Worm (Caenorhabditis elegans): ENCODE results near the gene lron-2.
A peak's percentile ranks its signal among the peaks of the same experiment; 100 is the strongest.

Gene lron-2

DNA sequence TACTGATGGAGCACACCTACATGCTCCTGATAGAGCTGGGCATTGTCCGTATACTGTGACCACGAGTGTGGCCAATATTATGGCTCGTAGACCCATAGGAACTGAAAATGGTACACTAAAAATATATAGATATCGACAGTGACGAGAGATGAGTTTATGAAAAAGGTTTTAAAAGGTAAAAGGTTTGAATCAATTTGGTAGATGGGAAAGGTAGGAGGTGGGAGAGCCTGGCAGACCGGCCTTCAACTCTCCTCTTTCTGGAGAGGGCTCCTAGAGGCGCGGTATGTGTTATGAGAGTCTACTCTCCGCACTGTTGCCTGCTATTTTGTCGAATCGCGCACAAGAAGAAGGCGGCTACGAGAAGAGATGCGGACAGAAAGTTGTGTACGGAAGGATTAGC, at the start of gene lron-2:
Gene lron-2 (minus strand): TSS at position 101 of the 400 bp plus-strand sequence.
- TF ChIP-seq T22C8.4 (GFP tag; IDR thresholded peaks at IDR 0.05) (no peak), ztf-29 (GFP tag; IDR thresholded peaks at IDR 0.05) (no peak), ref-1 (GFP tag; conservative IDR thresholded peaks at IDR 0.05) (no peak), cog-1 (tag; optimal IDR thresholded peaks at IDR 0.05) (no peak), med-1 (GFP tag; optimal IDR thresholded peaks at IDR 0.05; ENCODE audit: insufficient read depth) (no peak), tab-1 (GFP tag; IDR thresholded peaks at IDR 0.05) (no peak), klf-2 (GFP tag; conservative IDR thresholded peaks at IDR 0.05) (no peak), ztf-23 (GFP tag; IDR thresholded peaks at IDR 0.05) (no peak), flt-1 (GFP tag; IDR thresholded peaks at IDR 0.05) (no peak)

ce11 chrV:9336462-9336861, 49.1 kb upstream of the lron-2 start, which contains the start of gene coq-6:
coq-6 (plus strand) TSS chrV:9336762.
- TF ChIP-seq ref-1 (GFP tag; conservative IDR thresholded peaks at IDR 0.05) (no peak), klf-2 (GFP tag; conservative IDR thresholded peaks at IDR 0.05) (no peak), T22C8.4 (GFP tag; IDR thresholded peaks at IDR 0.05) (no peak), ztf-29 (GFP tag; IDR thresholded peaks at IDR 0.05) (no peak), med-1 (GFP tag; optimal IDR thresholded peaks at IDR 0.05; ENCODE audit: insufficient read depth) (no peak), tab-1 (GFP tag; IDR thresholded peaks at IDR 0.05) (no peak)

DNA sequence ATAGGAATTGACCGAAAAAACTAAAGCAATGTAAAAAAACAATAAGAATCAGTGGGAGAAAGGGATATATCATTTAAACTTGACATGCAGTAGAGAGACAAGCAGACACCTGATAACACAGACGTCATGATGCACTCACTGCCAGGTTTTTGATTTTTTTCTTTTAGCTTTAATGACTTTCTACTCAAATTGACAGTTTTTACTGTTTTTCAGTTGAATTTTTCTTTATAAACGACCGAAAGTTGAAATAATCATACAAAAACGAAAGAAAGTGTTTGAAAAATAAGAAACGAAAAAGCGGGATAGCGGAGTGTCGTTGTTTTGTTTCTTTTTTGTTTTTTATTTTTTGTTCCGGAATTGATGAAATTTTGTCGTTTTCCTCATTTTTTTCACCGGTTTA, 46.9 kb upstream of the lron-2 start, which contains the start of gene ucp-4:
Gene ucp-4 (plus strand): TSS at position 83 of the 400 bp plus-strand sequence.
- TF ChIP-seq ref-1 (GFP tag; conservative IDR thresholded peaks at IDR 0.05) = no peak
- TF ChIP-seq tab-1 (GFP tag; IDR thresholded peaks at IDR 0.05) = no peak
- 0 out of 2 replicates have a peak, but pooled peaks have one; percentile 3 for TF ChIP-seq ztf-29 (GFP tag; IDR thresholded peaks at IDR 0.05)

DNA sequence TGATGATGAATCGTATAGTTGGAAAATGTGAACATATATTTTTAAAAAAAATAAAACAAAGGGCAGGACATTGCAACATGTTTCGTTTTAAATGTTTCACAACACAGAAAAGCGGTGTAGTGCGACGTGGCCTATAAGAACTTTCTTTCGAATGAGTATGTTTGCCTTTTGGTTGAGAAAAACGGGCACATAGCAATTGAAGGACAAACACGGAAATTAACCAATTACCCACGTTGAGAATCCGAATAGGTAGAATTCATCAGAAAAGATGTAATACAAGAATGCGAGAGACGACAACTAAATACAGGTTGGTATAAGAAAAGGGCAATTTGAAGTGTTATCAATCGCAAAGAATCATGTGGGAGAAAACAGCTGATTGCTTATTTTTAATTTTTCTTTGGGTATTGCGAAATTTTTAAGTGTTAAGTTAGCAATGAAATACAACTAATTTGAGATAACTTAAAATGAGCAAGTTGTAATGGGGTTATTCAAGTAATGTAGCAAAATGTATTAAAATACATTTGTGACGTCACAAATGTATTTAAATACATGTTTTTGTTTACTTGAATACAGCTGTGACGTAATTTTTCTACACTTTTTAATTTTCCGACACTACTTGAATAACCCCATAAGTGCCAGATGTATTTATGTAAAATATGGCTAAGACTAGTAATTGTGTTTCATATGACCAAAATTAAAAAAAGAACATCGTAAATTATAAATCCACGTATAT, 46.1 kb upstream of the lron-2 start, which contains the start of gene acl-14:
Gene acl-14 (minus strand): TSS at position 316 of the 733 bp plus-strand sequence.
- TF ChIP-seq ref-1 (GFP tag; conservative IDR thresholded peaks at IDR 0.05) = no peak
- no peak for TF ChIP-seq flt-1 (GFP tag; IDR thresholded peaks at IDR 0.05)
- TF ChIP-seq tab-1 (GFP tag; IDR thresholded peaks at IDR 0.05) = no peak
- no peak for TF ChIP-seq klf-2 (GFP tag; conservative IDR thresholded peaks at IDR 0.05)
- no peak for TF ChIP-seq cog-1 (tag; optimal IDR thresholded peaks at IDR 0.05)
- no peak for TF ChIP-seq T22C8.4 (GFP tag; IDR thresholded peaks at IDR 0.05)
- TF ChIP-seq ztf-29 (GFP tag; IDR thresholded peaks at IDR 0.05) = no peak
- no peak for TF ChIP-seq ztf-23 (GFP tag; IDR thresholded peaks at IDR 0.05)
- no peak for TF ChIP-seq med-1 (GFP tag; optimal IDR thresholded peaks at IDR 0.05; ENCODE audit: insufficient read depth)

DNA sequence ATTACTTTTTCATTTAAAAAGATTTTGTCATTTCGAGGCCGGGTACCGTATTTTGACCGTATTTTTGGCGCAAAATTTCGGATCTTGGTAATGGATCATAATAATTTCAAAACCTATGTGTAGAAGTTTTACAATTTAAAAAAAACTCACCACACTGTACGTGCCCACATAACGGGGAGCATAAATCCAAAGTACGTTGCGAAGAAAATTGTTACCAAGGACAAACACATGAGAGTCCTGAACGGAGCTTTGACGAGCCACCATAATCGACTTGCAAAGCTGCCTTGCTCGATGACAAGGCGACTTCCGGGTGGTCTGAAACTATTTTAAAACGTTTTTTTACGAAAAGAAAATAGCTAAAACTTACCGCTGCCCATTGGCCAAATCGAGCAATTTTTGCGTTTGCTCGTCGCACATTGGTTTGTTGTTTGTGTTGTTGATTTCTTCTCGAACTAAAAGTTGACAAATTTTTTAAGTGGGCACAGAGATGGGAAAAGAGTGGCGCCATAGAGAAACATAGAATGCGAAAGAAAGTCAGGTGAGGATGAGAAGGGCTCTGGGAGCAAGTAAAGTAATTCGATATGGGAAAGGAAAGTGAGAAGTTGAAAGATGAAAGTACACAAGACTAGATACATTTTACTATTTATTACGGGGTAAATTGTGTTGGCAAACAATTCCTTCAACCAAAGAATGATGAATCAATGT, 45.4 kb upstream of the lron-2 start:
- TF ChIP-seq flt-1 (GFP tag; IDR thresholded peaks at IDR 0.05) = no peak
- TF ChIP-seq ztf-29 (GFP tag; IDR thresholded peaks at IDR 0.05) = no peak
- TF ChIP-seq med-1 (GFP tag; optimal IDR thresholded peaks at IDR 0.05; ENCODE audit: insufficient read depth) = no peak
- no peak for TF ChIP-seq tab-1 (GFP tag; IDR thresholded peaks at IDR 0.05)
- no peak for TF ChIP-seq klf-2 (GFP tag; conservative IDR thresholded peaks at IDR 0.05)
- no peak for TF ChIP-seq ztf-23 (GFP tag; IDR thresholded peaks at IDR 0.05)
- TF ChIP-seq cog-1 (tag; optimal IDR thresholded peaks at IDR 0.05) = no peak
- no peak for TF ChIP-seq T22C8.4 (GFP tag; IDR thresholded peaks at IDR 0.05)
- no peak for TF ChIP-seq ref-1 (GFP tag; conservative IDR thresholded peaks at IDR 0.05)

ce11 chrV:9329245-9329979, 42.1 kb upstream of the lron-2 start:
- TF ChIP-seq ref-1 (GFP tag; conservative IDR thresholded peaks at IDR 0.05) (no peak), cog-1 (tag; optimal IDR thresholded peaks at IDR 0.05) (no peak), ztf-23 (GFP tag; IDR thresholded peaks at IDR 0.05) (no peak), tab-1 (GFP tag; IDR thresholded peaks at IDR 0.05) (no peak), klf-2 (GFP tag; conservative IDR thresholded peaks at IDR 0.05) (no peak)

- no peak for TF ChIP-seq med-1 (GFP tag; optimal IDR thresholded peaks at IDR 0.05; ENCODE audit: insufficient read depth)
- TF ChIP-seq T22C8.4 (GFP tag; IDR thresholded peaks at IDR 0.05) = no peak
- no peak for TF ChIP-seq flt-1 (GFP tag; IDR thresholded peaks at IDR 0.05)
- TF ChIP-seq ref-1 (GFP tag; conservative IDR thresholded peaks at IDR 0.05) = no peak
Observed at ce11 chrV:9328670-9329069, 41.3 kb upstream of the lron-2 start, which contains the start of gene K07B1.4. K07B1.4 (plus strand) TSS chrV:9328970.

- TF ChIP-seq tab-1 (GFP tag; IDR thresholded peaks at IDR 0.05) = no peak
- no peak for TF ChIP-seq cog-1 (tag; optimal IDR thresholded peaks at IDR 0.05)
- TF ChIP-seq med-1 (GFP tag; optimal IDR thresholded peaks at IDR 0.05; ENCODE audit: insufficient read depth) = no peak
- no peak for TF ChIP-seq ztf-23 (GFP tag; IDR thresholded peaks at IDR 0.05)
- no peak for TF ChIP-seq ztf-29 (GFP tag; IDR thresholded peaks at IDR 0.05)
- TF ChIP-seq ref-1 (GFP tag; conservative IDR thresholded peaks at IDR 0.05) = no peak
- TF ChIP-seq flt-1 (GFP tag; IDR thresholded peaks at IDR 0.05) = no peak
- no peak for TF ChIP-seq klf-2 (GFP tag; conservative IDR thresholded peaks at IDR 0.05)
- TF ChIP-seq T22C8.4 (GFP tag; IDR thresholded peaks at IDR 0.05) = no peak
Observed at ce11 chrV:9327691-9328090, 40.3 kb upstream of the lron-2 start.

DNA sequence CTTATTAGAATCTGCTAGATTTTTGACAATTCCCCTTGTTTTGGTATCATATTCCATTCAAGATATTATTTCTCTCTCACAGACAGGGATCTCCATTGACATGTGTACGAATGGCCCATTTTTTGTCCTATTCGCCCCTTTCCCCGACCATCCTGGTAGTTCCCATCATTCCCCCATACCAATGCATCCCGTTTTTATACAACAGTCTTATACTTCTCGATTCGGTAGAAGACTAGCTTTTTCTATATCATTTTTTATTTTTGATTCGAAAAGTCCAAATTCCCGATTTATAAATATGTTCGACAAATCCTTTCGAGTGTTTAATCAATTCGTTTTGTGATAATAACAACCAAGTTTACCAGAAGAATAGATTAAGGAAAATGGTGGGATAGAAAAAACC, 39.5 kb upstream of the lron-2 start:
- TF ChIP-seq tab-1 (GFP tag; IDR thresholded peaks at IDR 0.05) (no peak), klf-2 (GFP tag; conservative IDR thresholded peaks at IDR 0.05) (no peak), cog-1 (tag; optimal IDR thresholded peaks at IDR 0.05) (no peak), T22C8.4 (GFP tag; IDR thresholded peaks at IDR 0.05) (no peak), ref-1 (GFP tag; conservative IDR thresholded peaks at IDR 0.05) (no peak), med-1 (GFP tag; optimal IDR thresholded peaks at IDR 0.05; ENCODE audit: insufficient read depth) (no peak), flt-1 (GFP tag; IDR thresholded peaks at IDR 0.05) (no peak), ztf-23 (GFP tag; IDR thresholded peaks at IDR 0.05) (no peak), ztf-29 (GFP tag; IDR thresholded peaks at IDR 0.05) (no peak)
